Worm (Caenorhabditis elegans) whole organism, young adult: ENCODE results near the gene srx-19.

Source experiments
- B0035.1 ChIP-seq: sonication (generic microtip); optimal IDR thresholded peaks from 2 replicates; lab custom pipeline; 2016; ENCODE audit warnings: missing genetic modification characterization, mild to moderate bottlenecking, missing compliant biosample characterization, missing genotype, missing genetic modification reagents
- F10E7.11 ChIP-seq: sonication (generic microtip); optimal IDR thresholded peaks from 2 replicates; lab custom pipeline; 2017; ENCODE audit warnings: mild to moderate bottlenecking, missing genetic modification characterization, moderate library complexity, missing compliant biosample characterization
- F39B2.1 ChIP-seq: fragments of 200-800 bp; sonication (Bioruptor generic); IDR thresholded peaks from 2 replicates; pipeline ENCODE4 v1.3.6; 2022; ENCODE audit warnings: missing genetic modification reagents, missing genetic modification characterization, missing compliant biosample characterization
- F49E8.2 ChIP-seq: sonication (generic microtip); optimal IDR thresholded peaks from 3 replicates; lab custom pipeline; 2017; ENCODE audit warnings: missing genetic modification characterization, mild to moderate bottlenecking, missing compliant biosample characterization, antibody characterized with exemption, moderate library complexity; ENCODE audit not compliant: insufficient read depth
- F52B5.7 ChIP-seq: sonication (generic microtip); optimal IDR thresholded peaks from 2 replicates; lab custom pipeline; 2016; ENCODE audit warnings: mild to moderate bottlenecking, missing genetic modification characterization, missing compliant biosample characterization
- T26A5.8 ChIP-seq: sonication (generic microtip); optimal IDR thresholded peaks from 2 replicates; lab custom pipeline; 2016; ENCODE audit warnings: missing genetic modification characterization, missing compliant biosample characterization
- Y67H2A.10 ChIP-seq: fragments of 200-800 bp; sonication (Bioruptor generic); conservative IDR thresholded peaks from 2 replicates; pipeline ENCODE4 v1.3.6; 2022; ENCODE audit warnings: missing genetic modification reagents, missing genetic modification characterization, missing compliant biosample characterization
- atf-7 ChIP-seq: sonication (generic microtip); optimal IDR thresholded peaks from 2 replicates; lab custom pipeline; 2017; ENCODE audit warnings: mild to moderate bottlenecking, missing genetic modification characterization, missing compliant biosample characterization
- attf-3 ChIP-seq: fragments of 200-800 bp; sonication (Bioruptor generic); conservative IDR thresholded peaks from 2 replicates; pipeline ENCODE4 v1.3.6; 2022; ENCODE audit warnings: missing genetic modification reagents, missing genetic modification characterization, missing compliant biosample characterization
- attf-6 ChIP-seq: fragments of 200-800 bp; sonication (Bioruptor generic); IDR thresholded peaks from 2 replicates; pipeline ENCODE4 v1.3.6; 2022; ENCODE audit warnings: missing genetic modification reagents, missing genetic modification characterization, missing compliant biosample characterization
- bed-2 ChIP-seq: fragments of 200-800 bp; sonication (Bioruptor generic); IDR thresholded peaks from 2 replicates; pipeline ENCODE4 v1.3.6; 2022; ENCODE audit warnings: missing genetic modification reagents, missing genetic modification characterization, missing compliant biosample characterization
- cebp-2 ChIP-seq: fragments of 200-800 bp; sonication (Bioruptor generic); IDR thresholded peaks from 2 replicates; pipeline ENCODE4 v1.3.6; 2022; ENCODE audit warnings: missing genetic modification characterization, missing compliant biosample characterization
- ceh-40 ChIP-seq: fragments of 200-800 bp; sonication (Bioruptor generic); IDR thresholded peaks from 2 replicates; pipeline ENCODE4 v1.3.6; 2022; ENCODE audit warnings: missing genetic modification characterization, missing compliant biosample characterization
- ceh-91 ChIP-seq: fragments of 200-800 bp; sonication (Bioruptor generic); IDR thresholded peaks from 2 replicates; pipeline ENCODE4 v1.3.6; 2022; ENCODE audit warnings: missing genetic modification reagents, missing genetic modification characterization, missing compliant biosample characterization
- chd-7 ChIP-seq: sonication (generic microtip); optimal IDR thresholded peaks from 2 replicates; lab custom pipeline; 2016; ENCODE audit warnings: mild to moderate bottlenecking, missing genetic modification characterization, moderate library complexity, missing compliant biosample characterization
- dox-1 ChIP-seq: fragments of 200-800 bp; sonication (Bioruptor generic); IDR thresholded peaks from 2 replicates; pipeline ENCODE4 v1.3.6; 2022; ENCODE audit warnings: missing genetic modification reagents, missing genetic modification characterization, missing compliant biosample characterization
- efl-1 ChIP-seq: fragments of 150-350 bp; optimal IDR thresholded peaks from 2 replicates; lab custom pipeline; 2014; ENCODE audit warnings: missing biosample characterization, missing genetic modification reagents, missing genetic modification characterization
- ets-4 ChIP-seq: fragments of 200-800 bp; sonication (Bioruptor generic); optimal IDR thresholded peaks from 2 replicates; lab custom pipeline; 2018; ENCODE audit warnings: mild to moderate bottlenecking, missing genetic modification characterization, missing compliant biosample characterization
- him-1 ChIP-seq: sonication (generic microtip); optimal IDR thresholded peaks from 2 replicates; lab custom pipeline; 2016; ENCODE audit warnings: missing genotype, missing genetic modification reagents, missing genetic modification characterization, missing compliant biosample characterization
- hlh-12 ChIP-seq: sonication (generic microtip); optimal IDR thresholded peaks from 2 replicates; lab custom pipeline; 2016; ENCODE audit warnings: missing genetic modification characterization, missing compliant biosample characterization
- hmg-20 ChIP-seq: fragments of 200-800 bp; sonication (Bioruptor generic); IDR thresholded peaks from 2 replicates; pipeline ENCODE4 v1.3.6; 2022; ENCODE audit warnings: missing genetic modification reagents, missing genetic modification characterization, missing compliant biosample characterization
- let-607 ChIP-seq, 2 experiments: fragments of 200-800 bp in 1 of 2; sonication (Bioruptor generic) in 1 of 2; sonication (generic microtip) in 1 of 2; optimal IDR thresholded peaks; 2 replicates each; lab custom pipeline; 2016 to 2018; ENCODE audit warnings: mild to moderate bottlenecking in 2 of 2, missing compliant biosample characterization in 2 of 2, missing genetic modification characterization in 2 of 2, moderate library complexity in 2 of 2, missing genotype in 1 of 2
- lin-35 ChIP-seq, 3 experiments: fragments of 150-350 bp in 2 of 3; sonication (generic microtip) in 1 of 3; optimal IDR thresholded peaks; 2 replicates each; lab custom pipeline; 2014 to 2018; ENCODE audit warnings: missing biosample characterization in 3 of 3, missing genetic modification characterization in 3 of 3, missing genetic modification reagents in 3 of 3
- lin-40 ChIP-seq: sonication (generic microtip); optimal IDR thresholded peaks from 2 replicates; lab custom pipeline; 2016; ENCODE audit warnings: missing genetic modification characterization, mild to moderate bottlenecking, missing compliant biosample characterization, missing genotype, missing genetic modification reagents
- lsy-27 ChIP-seq: sonication (generic microtip); optimal IDR thresholded peaks from 2 replicates; lab custom pipeline; 2017; ENCODE audit warnings: missing genetic modification characterization, mild to moderate bottlenecking, missing compliant biosample characterization, antibody characterized with exemption, missing genotype, borderline replicate concordance; ENCODE audit not compliant: insufficient read depth
- madf-6 ChIP-seq: fragments of 200-800 bp; sonication (Bioruptor generic); IDR thresholded peaks from 2 replicates; pipeline ENCODE4 v1.3.6; 2022; ENCODE audit warnings: missing genetic modification reagents, missing genetic modification characterization, missing compliant biosample characterization
- madf-8 ChIP-seq: fragments of 200-800 bp; sonication (Bioruptor generic); conservative IDR thresholded peaks from 2 replicates; pipeline ENCODE4 v1.3.6; 2022; ENCODE audit warnings: missing genetic modification reagents, missing genetic modification characterization, missing compliant biosample characterization
- mcd-1 ChIP-seq: fragments of 200-800 bp; sonication (Bioruptor generic); IDR thresholded peaks from 2 replicates; pipeline ENCODE4 v1.3.6; 2022; ENCODE audit warnings: missing genetic modification reagents, missing genetic modification characterization, missing compliant biosample characterization
- mxl-1 ChIP-seq: sonication (generic microtip); optimal IDR thresholded peaks from 2 replicates; lab custom pipeline; 2016; ENCODE audit warnings: missing genetic modification characterization, missing compliant biosample characterization
- nfya-1 ChIP-seq: sonication (generic microtip); optimal IDR thresholded peaks from 2 replicates; lab custom pipeline; 2017; ENCODE audit warnings: antibody characterized with exemption, missing compliant biosample characterization, missing genetic modification characterization, borderline replicate concordance; ENCODE audit not compliant: insufficient read depth
- nfya-2 ChIP-seq: fragments of 200-800 bp; sonication (Bioruptor generic); IDR thresholded peaks from 2 replicates; pipeline ENCODE4 v1.3.6; 2022; ENCODE audit warnings: missing genetic modification reagents, missing genetic modification characterization, missing compliant biosample characterization
- nfyb-1 ChIP-seq: fragments of 200-800 bp; sonication (Bioruptor generic); IDR thresholded peaks from 2 replicates; pipeline ENCODE4 v1.3.6; 2022; ENCODE audit warnings: missing genetic modification reagents, missing genetic modification characterization, missing compliant biosample characterization
- nhr-179 ChIP-seq: sonication (generic microtip); optimal IDR thresholded peaks from 2 replicates; lab custom pipeline; 2016; ENCODE audit warnings: mild to moderate bottlenecking, missing genetic modification characterization, missing compliant biosample characterization
- nhr-90 ChIP-seq: sonication (generic microtip); optimal IDR thresholded peaks from 2 replicates; lab custom pipeline; 2016; ENCODE audit warnings: missing genotype, mild to moderate bottlenecking, missing genetic modification characterization, missing compliant biosample characterization
- repo-1 ChIP-seq: sonication (generic microtip); optimal IDR thresholded peaks from 2 replicates; lab custom pipeline; 2017; ENCODE audit warnings: mild to moderate bottlenecking, missing genetic modification characterization, missing compliant biosample characterization
- sea-2 ChIP-seq: fragments of 200-800 bp; sonication (Bioruptor generic); IDR thresholded peaks from 2 replicates; pipeline ENCODE4 v1.3.6; 2022; ENCODE audit warnings: missing genetic modification characterization, missing compliant biosample characterization
- snpc-1.3 ChIP-seq: sonication (generic microtip); optimal IDR thresholded peaks from 2 replicates; lab custom pipeline; 2017; ENCODE audit warnings: missing genetic modification characterization, mild to moderate bottlenecking, missing compliant biosample characterization, antibody characterized with exemption, moderate library complexity, missing genotype, missing genetic modification reagents; ENCODE audit not compliant: insufficient read depth
- snpc-3.4 ChIP-seq: sonication (generic microtip); optimal IDR thresholded peaks from 2 replicates; lab custom pipeline; 2017; ENCODE audit warnings: missing genetic modification characterization, mild to moderate bottlenecking, missing compliant biosample characterization, antibody characterized with exemption, moderate library complexity, missing genotype, missing genetic modification reagents
- snpc-4 ChIP-seq, 5 experiments: fragments of 150-350 bp in 1 of 5; sonication (generic microtip) in 4 of 5; optimal IDR thresholded peaks; 2 replicates each; lab custom pipeline; 2014 to 2018; ENCODE audit warnings: missing genetic modification characterization in 5 of 5, missing biosample characterization in 3 of 5, antibody characterized with exemption in 2 of 5, mild to moderate bottlenecking in 2 of 5, missing compliant biosample characterization in 2 of 5, missing genotype in 2 of 5, moderate library complexity in 2 of 5, missing genetic modification reagents in 1 of 5
- sptf-2 ChIP-seq: fragments of 200-800 bp; sonication (Bioruptor generic); optimal IDR thresholded peaks from 2 replicates; lab custom pipeline; 2018; ENCODE audit warnings: mild to moderate bottlenecking, missing genetic modification characterization, missing compliant biosample characterization
- zfh-2 ChIP-seq: fragments of 200-800 bp; sonication (Bioruptor generic); conservative IDR thresholded peaks from 2 replicates; pipeline ENCODE4 v1.3.6; 2022; ENCODE audit warnings: missing genetic modification reagents, missing genetic modification characterization, missing compliant biosample characterization
- ztf-18 ChIP-seq: sonication (generic microtip); optimal IDR thresholded peaks from 2 replicates; lab custom pipeline; 2016; ENCODE audit warnings: missing genotype, mild to moderate bottlenecking, missing genetic modification characterization, missing compliant biosample characterization
- ztf-22 ChIP-seq: fragments of 200-800 bp; sonication (Bioruptor generic); optimal IDR thresholded peaks from 2 replicates; lab custom pipeline; 2018; ENCODE audit warnings: mild to moderate bottlenecking, missing genetic modification characterization, moderate library complexity, missing compliant biosample characterization
- ztf-28 ChIP-seq: fragments of 200-800 bp; sonication (Bioruptor generic); IDR thresholded peaks from 2 replicates; pipeline ENCODE4 v1.3.6; 2022; ENCODE audit warnings: missing genetic modification reagents, missing genetic modification characterization, missing compliant biosample characterization
- ztf-3 ChIP-seq: fragments of 200-800 bp; sonication (Bioruptor generic); optimal IDR thresholded peaks from 2 replicates; lab custom pipeline; 2018; ENCODE audit warnings: mild to moderate bottlenecking, missing genetic modification characterization, missing compliant biosample characterization
- ztf-6 ChIP-seq: fragments of 200-800 bp; sonication (Bioruptor generic); IDR thresholded peaks from 2 replicates; pipeline ENCODE4 v1.3.6; 2022; ENCODE audit warnings: missing genetic modification reagents, missing genetic modification characterization, missing compliant biosample characterization

srx-19 gene

DNA sequence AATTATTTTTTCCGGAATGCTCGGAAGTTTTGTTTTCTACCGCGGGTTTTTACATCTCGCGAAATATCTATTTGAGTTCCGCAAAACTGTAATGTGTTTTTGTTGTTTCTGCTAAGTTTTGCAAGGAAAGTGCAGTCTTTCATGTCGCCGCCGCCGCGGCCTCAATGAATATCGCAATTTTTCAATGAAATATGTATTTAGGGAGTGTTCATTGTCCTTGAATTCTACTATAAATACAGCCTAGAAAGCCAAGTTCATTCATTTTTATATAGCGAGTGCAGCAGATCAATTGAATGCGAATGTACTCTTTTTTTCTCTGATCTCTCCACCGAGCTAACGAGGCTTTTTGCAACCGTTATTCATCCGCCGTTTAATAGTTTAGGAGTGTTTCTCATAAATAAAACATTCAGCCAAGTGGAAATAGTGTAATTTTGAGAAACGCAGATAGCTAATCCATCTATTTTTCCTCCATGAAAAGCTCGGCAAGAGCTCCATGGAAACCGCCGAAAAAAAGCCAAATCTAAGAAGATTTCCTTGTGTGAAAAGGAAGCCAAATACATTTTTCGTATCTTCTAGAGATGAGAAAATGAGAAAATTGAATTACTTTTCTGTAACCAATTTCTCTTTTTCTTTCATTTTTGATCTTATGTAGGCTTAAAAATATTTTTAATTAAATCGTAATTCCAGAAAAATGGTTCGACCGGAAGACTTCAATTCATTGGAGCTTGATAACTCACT, 40.0 kb downstream of the srx-19 start, which contains the start of gene T22D1.3 (continued):
- TF ChIP-seq snpc-4 (GFP tag; optimal IDR thresholded peaks at IDR 0.05; lab: Kevin White, UChicago) = no peak
- peak in 1 of 4 experiments; percentile 50 for TF ChIP-seq snpc-4 (tag; optimal IDR thresholded peaks at IDR 0.05; lab: Kevin White, UChicago)
- TF ChIP-seq lin-40 (tag; lab: Kevin White, UChicago) = no peak
- no peak for TF ChIP-seq let-607 (tag; optimal IDR thresholded peaks at IDR 0.05; lab: Kevin White, UChicago)
- TF ChIP-seq ceh-40 (GFP tag; lab: Robert Waterston, UW) = no peak
- TF ChIP-seq repo-1 = peak; percentile 52
- no peak for TF ChIP-seq mcd-1 (GFP tag; lab: Robert Waterston, UW)
- peak; percentile 34; the same call in 1 of the 2 replicates for TF ChIP-seq nfyb-1
- peak; percentile 16 for TF ChIP-seq ztf-18
- no peak for TF ChIP-seq atf-7 (tag; lab: Kevin White, UChicago)
- TF ChIP-seq snpc-1.3 (tag; lab: Kevin White, UChicago) = no peak
- TF ChIP-seq F52B5.7 = no peak
- no peak for TF ChIP-seq cebp-2 (GFP tag; lab: Robert Waterston, UW)
- TF ChIP-seq ets-4 (GFP tag; lab: Kevin White, UChicago) = no peak
- no peak for TF ChIP-seq zfh-2 (GFP tag; lab: Robert Waterston, UW)
- TF ChIP-seq F49E8.2 (tag; lab: Kevin White, UChicago) = no peak
- TF ChIP-seq nhr-90 = no peak
- TF ChIP-seq madf-8 = no peak
- TF ChIP-seq hlh-12 (tag; lab: Kevin White, UChicago) = no peak
- TF ChIP-seq efl-1 (GFP tag; lab: Kevin White, UChicago) = no peak
- TF ChIP-seq ceh-91 (GFP tag; lab: Robert Waterston, UW) = no peak
- no peak for TF ChIP-seq ztf-28
- TF ChIP-seq lin-35 (GFP tag; optimal IDR thresholded peaks at IDR 0.05; lab: Kevin White, UChicago) = peak in 1 of 3 experiments; percentile 3
- TF ChIP-seq sea-2 (GFP tag; lab: Robert Waterston, UW) = no peak
- TF ChIP-seq madf-6 = 0 out of 2 replicates have a peak, but pooled peaks have one; percentile 16
- TF ChIP-seq Y67H2A.10 = no peak
- no peak for TF ChIP-seq mxl-1 (tag; lab: Kevin White, UChicago)
- no peak for TF ChIP-seq ztf-22 (GFP tag; lab: Kevin White, UChicago)
- TF ChIP-seq T26A5.8 (tag; lab: Kevin White, UChicago) = no peak
- TF ChIP-seq sptf-2 (GFP tag; lab: Kevin White, UChicago) = no peak
- TF ChIP-seq snpc-3.4 (tag; lab: Kevin White, UChicago) = peak; percentile 9
- TF ChIP-seq attf-3 (GFP tag; lab: Robert Waterston, UW) = no peak
- no peak for TF ChIP-seq B0035.1 (tag; lab: Kevin White, UChicago)
- TF ChIP-seq nfya-1 (tag; lab: Kevin White, UChicago) = no peak
- no peak for TF ChIP-seq F10E7.11 (tag; lab: Kevin White, UChicago)
- no peak for TF ChIP-seq ztf-6 (GFP tag; lab: Robert Waterston, UW)
- TF ChIP-seq attf-6 (GFP tag; lab: Robert Waterston, UW) = no peak
- no peak for TF ChIP-seq him-1 (tag; lab: Kevin White, UChicago)
- no peak for TF ChIP-seq F39B2.1 (GFP tag; lab: Robert Waterston, UW)
- no peak for TF ChIP-seq nhr-179 (tag; lab: Kevin White, UChicago)
- peak; percentile 26 for TF ChIP-seq chd-7 (tag; lab: Kevin White, UChicago)
- TF ChIP-seq bed-2 (GFP tag; lab: Robert Waterston, UW) = no peak
- no peak for TF ChIP-seq ztf-3
- no peak for TF ChIP-seq hmg-20 (GFP tag; lab: Robert Waterston, UW)
- TF ChIP-seq nfya-2 (GFP tag; lab: Robert Waterston, UW) = no peak
- TF ChIP-seq lsy-27 (tag; lab: Kevin White, UChicago) = no peak
- no peak for TF ChIP-seq dox-1 (GFP tag; lab: Robert Waterston, UW)
